Worm (Caenorhabditis elegans) whole organism, L1 larva: ENCODE measurements around the gene T20D3.14.

ENCODE experiments used
- C04F5.9 ChIP-seq: sonication (generic microtip); optimal IDR thresholded peaks from 2 replicates; lab custom pipeline; 2016; ENCODE audit warnings: missing genetic modification characterization, missing compliant biosample characterization
- alr-1 ChIP-seq: fragments of 200-800 bp; sonication (Bioruptor generic); optimal IDR thresholded peaks from 2 replicates; lab custom pipeline; 2018; ENCODE audit warnings: borderline replicate concordance, mild to moderate bottlenecking, missing genetic modification characterization, missing compliant biosample characterization
- ama-1 ChIP-seq: fragments of 150-350 bp; optimal IDR thresholded peaks from 2 replicates; lab custom pipeline; 2014
- dpl-1 ChIP-seq, 3 experiments: fragments of 150-350 bp in 2 of 3; sonication (generic microtip) in 1 of 3; optimal IDR thresholded peaks; 2 replicates each; lab custom pipeline; 2014 to 2017; ENCODE audit warnings: missing biosample characterization in 3 of 3, missing genetic modification characterization in 3 of 3, missing genetic modification reagents in 3 of 3
- dsc-1 ChIP-seq: sonication (generic microtip); optimal IDR thresholded peaks from 2 replicates; lab custom pipeline; 2016; ENCODE audit warnings: mild to moderate bottlenecking, missing genetic modification characterization, missing compliant biosample characterization
- egl-27 ChIP-seq, 2 experiments: fragments of 150-350 bp in 1 of 2; sonication (generic microtip); optimal IDR thresholded peaks; 3 replicates each; lab custom pipeline; 2017 to 2018; ENCODE audit warnings: missing biosample characterization in 2 of 2, missing genetic modification characterization in 2 of 2, missing genetic modification reagents in 2 of 2
- elt-3 ChIP-seq, 6 experiments: fragments of 150-350 bp in 1 of 6; sonication (generic microtip); optimal IDR thresholded peaks; 2 replicates each; lab custom pipeline; 2017 to 2018; ENCODE audit warnings: missing biosample characterization in 6 of 6, missing genetic modification characterization in 6 of 6, inconsistent platforms in 1 of 6
- ets-5 ChIP-seq: fragments of 200-800 bp; sonication (Bioruptor generic); IDR thresholded peaks from 2 replicates; pipeline ENCODE4 v1.3.6; 2022; ENCODE audit warnings: missing genetic modification characterization, missing compliant biosample characterization
- lin-39 ChIP-seq: fragments of 150-350 bp; optimal IDR thresholded peaks from 2 replicates; lab custom pipeline; 2014; ENCODE audit warnings: missing biosample characterization, missing genetic modification reagents, missing genetic modification characterization
- mdl-1 ChIP-seq, 2 experiments: fragments of 150-350 bp; optimal IDR thresholded peaks; 2 replicates each; lab custom pipeline; 2014 to 2017; ENCODE audit warnings: missing biosample characterization in 2 of 2, missing genetic modification characterization in 2 of 2, inconsistent platforms in 1 of 2
- mef-2 ChIP-seq: fragments of 150-350 bp; optimal IDR thresholded peaks from 2 replicates; lab custom pipeline; 2014; ENCODE audit warnings: missing biosample characterization, missing genetic modification characterization
- nhr-76 ChIP-seq: sonication (generic microtip); optimal IDR thresholded peaks from 2 replicates; lab custom pipeline; 2017; ENCODE audit warnings: missing biosample characterization, missing genetic modification characterization
- nhr-77 ChIP-seq: fragments of 150-350 bp; optimal IDR thresholded peaks from 2 replicates; lab custom pipeline; 2014; ENCODE audit warnings: missing biosample characterization, missing genetic modification characterization

DNA sequence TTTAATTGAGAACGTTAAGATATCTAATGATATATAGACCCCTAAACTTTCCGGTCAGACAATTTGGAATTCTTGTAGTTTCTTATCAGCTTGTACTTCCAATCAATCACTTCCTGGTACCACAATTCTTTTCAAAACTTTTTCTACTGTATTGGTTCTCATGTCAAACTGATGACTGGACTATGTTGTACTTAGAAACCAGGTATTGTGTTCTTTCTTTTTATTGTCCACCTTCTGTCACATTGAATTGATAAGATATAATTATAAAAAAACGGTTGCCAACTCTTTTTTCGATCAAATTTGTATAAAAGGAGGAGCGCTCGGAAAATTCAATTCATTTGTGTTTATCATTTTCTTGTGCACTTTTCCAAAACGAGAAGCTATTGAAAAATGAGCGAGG, 42.6 kb upstream of the T20D3.14 start, which contains the start of gene C10C5.4:
- TF ChIP-seq C04F5.9 = no peak
- TF ChIP-seq egl-27 (tag; optimal IDR thresholded peaks at IDR 0.05; lab: Kevin White, UChicago) = no peak
- TF ChIP-seq mef-2 (tag; lab: Kevin White, UChicago) = no peak
- no peak for TF ChIP-seq alr-1
- no peak for TF ChIP-seq nhr-77
- TF ChIP-seq nhr-76 (tag; lab: Kevin White, UChicago) = no peak
- TF ChIP-seq ama-1 (lab: Kevin White, UChicago) = no peak
- TF ChIP-seq dpl-1 (GFP tag; optimal IDR thresholded peaks at IDR 0.05; lab: Kevin White, UChicago) = no peak
- no peak for TF ChIP-seq ets-5
- TF ChIP-seq elt-3 (tag; optimal IDR thresholded peaks at IDR 0.05; lab: Kevin White, UChicago) = no peak
- TF ChIP-seq dsc-1 (tag; lab: Kevin White, UChicago) = no peak
- TF ChIP-seq lin-39 (tag; lab: Kevin White, UChicago) = no peak
- TF ChIP-seq mdl-1 (tag; optimal IDR thresholded peaks at IDR 0.05; lab: Kevin White, UChicago) = no peak
